Fruit fly (Drosophila melanogaster) whole organism, embryonic: ENCODE measurements around the gene CG13081.

Source experiments
- B-H1 ChIP-seq: fragments of 200-800 bp; sonication (Bioruptor generic); IDR thresholded peaks from 3 replicates; pipeline ENCODE4 v1.3.6; 2022; ENCODE audit warnings: missing biosample characterization, missing genetic modification characterization
- C15 ChIP-seq: fragments of 200-800 bp; sonication (Bioruptor generic); IDR thresholded peaks from 3 replicates; pipeline ENCODE4 v1.3.6; 2022; ENCODE audit warnings: missing biosample characterization, missing genetic modification characterization
- CG11456 ChIP-seq: fragments of 200-800 bp; sonication (Bioruptor generic); IDR thresholded peaks from 3 replicates; pipeline ENCODE4 v1.3.6; 2022; ENCODE audit warnings: missing biosample characterization, missing genetic modification characterization
- CG11695 ChIP-seq: fragments of 200-800 bp; sonication (Bioruptor generic); IDR thresholded peaks from 3 replicates; pipeline ENCODE4 v1.3.6; 2022; ENCODE audit warnings: missing biosample characterization, missing genetic modification characterization
- CG12219 ChIP-seq: fragments of 200-800 bp; sonication (Bioruptor generic); optimal IDR thresholded peaks from 3 replicates; lab custom pipeline; 2018; ENCODE audit warnings: missing biosample characterization, mild to moderate bottlenecking, missing genetic modification characterization
- CG12236 ChIP-seq: fragments of 200-800 bp; sonication (Bioruptor generic); optimal IDR thresholded peaks from 2 replicates; lab custom pipeline; 2016; ENCODE audit warnings: missing biosample characterization, missing genetic modification characterization
- CG12299 ChIP-seq: fragments of 200-800 bp; sonication (Bioruptor generic); optimal IDR thresholded peaks from 2 replicates; lab custom pipeline; 2018; ENCODE audit warnings: missing biosample characterization, mild to moderate bottlenecking, missing genetic modification characterization
- CG12391 ChIP-seq: fragments of 200-800 bp; sonication (Bioruptor generic); optimal IDR thresholded peaks from 3 replicates; lab custom pipeline; 2018; ENCODE audit warnings: missing biosample characterization, mild to moderate bottlenecking, missing genetic modification characterization, moderate library complexity
- CG13296 ChIP-seq: fragments of 200-800 bp; sonication (Bioruptor generic); optimal IDR thresholded peaks from 3 replicates; lab custom pipeline; 2018; ENCODE audit warnings: missing biosample characterization, mild to moderate bottlenecking, missing genetic modification characterization
- CG13624 ChIP-seq: fragments of 200-800 bp; sonication (Bioruptor generic); optimal IDR thresholded peaks from 2 replicates; lab custom pipeline; 2016; ENCODE audit warnings: missing biosample characterization, missing genetic modification characterization
- CG14441 ChIP-seq: fragments of 200-800 bp; sonication (Bioruptor generic); IDR thresholded peaks from 2 replicates; pipeline ENCODE4 v1.3.6; 2022; ENCODE audit warnings: missing biosample characterization, missing genetic modification characterization
- CG14667 ChIP-seq: fragments of 200-800 bp; sonication (Bioruptor generic); IDR thresholded peaks from 2 replicates; pipeline ENCODE4 v1.3.6; 2022; ENCODE audit warnings: missing biosample characterization, missing genetic modification characterization
- CG15073 ChIP-seq: fragments of 200-800 bp; sonication (Bioruptor generic); optimal IDR thresholded peaks from 2 replicates; lab custom pipeline; 2016; ENCODE audit warnings: missing biosample characterization, missing genetic modification characterization
- CG17359 ChIP-seq: fragments of 200-800 bp; sonication (Bioruptor generic); optimal IDR thresholded peaks from 3 replicates; lab custom pipeline; 2018; ENCODE audit warnings: missing biosample characterization, mild to moderate bottlenecking, missing genetic modification characterization, moderate library complexity
- CG17361 ChIP-seq: fragments of 200-800 bp; sonication (Bioruptor generic); IDR thresholded peaks from 3 replicates; pipeline ENCODE4 v1.3.6; 2022; ENCODE audit warnings: missing biosample characterization, missing genetic modification characterization
- CG17802 ChIP-seq: fragments of 200-800 bp; sonication (Bioruptor generic); optimal IDR thresholded peaks from 2 replicates; lab custom pipeline; 2018; ENCODE audit warnings: missing biosample characterization, mild to moderate bottlenecking, missing genetic modification characterization, moderate library complexity
- CG17829 ChIP-seq: fragments of 200-800 bp; optimal IDR thresholded peaks from 2 replicates; lab custom pipeline; 2019; ENCODE audit warnings: missing biosample characterization, mild to moderate bottlenecking, missing genetic modification characterization, moderate library complexity
- CG2120 ChIP-seq: fragments of 200-800 bp; sonication (Bioruptor generic); optimal IDR thresholded peaks from 3 replicates; lab custom pipeline; 2016; ENCODE audit warnings: missing biosample characterization, missing genetic modification characterization
- CG2202 ChIP-seq: fragments of 200-800 bp; sonication (Bioruptor generic); optimal IDR thresholded peaks from 2 replicates; lab custom pipeline; 2018; ENCODE audit warnings: missing biosample characterization, mild to moderate bottlenecking, missing genetic modification characterization
- CG32767 ChIP-seq: fragments of 200-800 bp; sonication (Bioruptor generic); IDR thresholded peaks from 2 replicates; pipeline ENCODE4 v1.3.6; 2022; ENCODE audit warnings: missing biosample characterization, missing genetic modification characterization
- CG3407 ChIP-seq: fragments of 200-800 bp; sonication (Bioruptor generic); optimal IDR thresholded peaks from 2 replicates; lab custom pipeline; 2018; ENCODE audit warnings: missing biosample characterization, mild to moderate bottlenecking, missing genetic modification characterization
- CG3995 ChIP-seq: fragments of 200-800 bp; sonication (Bioruptor generic); optimal IDR thresholded peaks from 3 replicates; lab custom pipeline; 2016; ENCODE audit warnings: missing biosample characterization, missing genetic modification characterization
- CG6765 ChIP-seq: fragments of 200-800 bp; sonication (Bioruptor generic); optimal IDR thresholded peaks from 3 replicates; lab custom pipeline; 2017; ENCODE audit warnings: missing biosample characterization, mild to moderate bottlenecking, missing genetic modification characterization
- CG9609 ChIP-seq: fragments of 200-800 bp; sonication (Bioruptor generic); optimal IDR thresholded peaks from 3 replicates; lab custom pipeline; 2016; ENCODE audit warnings: missing biosample characterization, missing genetic modification characterization
- Doc2 ChIP-seq: fragments of 200-800 bp; sonication (Bioruptor generic); IDR thresholded peaks from 2 replicates; pipeline ENCODE4 v1.3.6; 2022; ENCODE audit warnings: missing biosample characterization, missing genetic modification characterization
- Gsc ChIP-seq: fragments of 200-800 bp; sonication (Bioruptor generic); IDR thresholded peaks from 2 replicates; pipeline ENCODE4 v1.3.6; 2022; ENCODE audit warnings: missing biosample characterization, missing genetic modification characterization
- H2.0 ChIP-seq: fragments of 200-800 bp; sonication (Bioruptor generic); IDR thresholded peaks from 2 replicates; pipeline ENCODE4 v1.3.6; 2022; ENCODE audit warnings: missing biosample characterization, missing genetic modification characterization
- MTF-1 ChIP-seq: fragments of 200-800 bp; sonication (Bioruptor generic); optimal IDR thresholded peaks from 2 replicates; lab custom pipeline; 2018; ENCODE audit warnings: missing biosample characterization, mild to moderate bottlenecking, missing genetic modification characterization, borderline replicate concordance
- Mad ChIP-seq: fragments of 200-800 bp; sonication (Bioruptor generic); optimal IDR thresholded peaks from 2 replicates; lab custom pipeline; 2016; ENCODE audit warnings: missing biosample characterization, missing genetic modification characterization
- Meics ChIP-seq: fragments of 200-800 bp; sonication (Bioruptor generic); optimal IDR thresholded peaks from 2 replicates; lab custom pipeline; 2017; ENCODE audit warnings: missing biosample characterization, mild to moderate bottlenecking, missing genetic modification characterization
- Ravus ChIP-seq: fragments of 200-800 bp; sonication (Bioruptor generic); IDR thresholded peaks from 2 replicates; pipeline ENCODE4 v1.3.6; 2022; ENCODE audit warnings: missing biosample characterization, missing genetic modification characterization
- Scr ChIP-seq: fragments of 200-800 bp; sonication (Bioruptor generic); IDR thresholded peaks from 2 replicates; pipeline ENCODE4 v1.3.6; 2022; ENCODE audit warnings: missing biosample characterization, missing genetic modification characterization; ENCODE audit not compliant: partially characterized antibody
- Side ChIP-seq: fragments of 200-800 bp; sonication (Bioruptor generic); optimal IDR thresholded peaks from 2 replicates; lab custom pipeline; 2016; ENCODE audit warnings: missing biosample characterization, missing genetic modification characterization
- Vsx1 ChIP-seq: fragments of 200-800 bp; sonication (Bioruptor generic); optimal IDR thresholded peaks from 2 replicates; lab custom pipeline; 2017; ENCODE audit warnings: missing biosample characterization, mild to moderate bottlenecking, missing genetic modification characterization, missing genetic modification reagents
- ato ChIP-seq: fragments of 200-800 bp; sonication (Bioruptor generic); IDR thresholded peaks from 2 replicates; pipeline ENCODE4 v1.3.6; 2022; ENCODE audit warnings: missing biosample characterization, missing genetic modification characterization; ENCODE audit not compliant: partially characterized antibody
- az2 ChIP-seq: fragments of 200-800 bp; sonication (Bioruptor generic); optimal IDR thresholded peaks from 3 replicates; lab custom pipeline; 2016; ENCODE audit warnings: missing biosample characterization, missing genetic modification characterization
- bab2 ChIP-seq: fragments of 200-800 bp; sonication (Bioruptor generic); optimal IDR thresholded peaks from 2 replicates; lab custom pipeline; 2016; ENCODE audit warnings: missing biosample characterization, missing genetic modification characterization
- caup ChIP-seq: fragments of 200-800 bp; sonication (Bioruptor generic); optimal IDR thresholded peaks from 3 replicates; lab custom pipeline; 2017; ENCODE audit warnings: missing biosample characterization, mild to moderate bottlenecking, missing genetic modification characterization, moderate library complexity; ENCODE audit not compliant: severe bottlenecking
- dm ChIP-seq: fragments of 200-800 bp; sonication (Bioruptor generic); optimal IDR thresholded peaks from 3 replicates; lab custom pipeline; 2016; ENCODE audit warnings: missing biosample characterization, missing genetic modification characterization
- grau ChIP-seq: fragments of 200-800 bp; optimal IDR thresholded peaks from 3 replicates; lab custom pipeline; 2019; ENCODE audit warnings: missing biosample characterization, mild to moderate bottlenecking, missing genetic modification characterization, moderate library complexity
- kay ChIP-seq: fragments of 200-800 bp; sonication (Bioruptor generic); optimal IDR thresholded peaks from 2 replicates; lab custom pipeline; 2016; ENCODE audit warnings: missing biosample characterization, missing genetic modification characterization
- lbe ChIP-seq: fragments of 200-800 bp; sonication (Bioruptor generic); optimal IDR thresholded peaks from 2 replicates; lab custom pipeline; 2016; ENCODE audit warnings: missing biosample characterization, mild to moderate bottlenecking, missing genetic modification characterization
- lmd ChIP-seq: fragments of 200-800 bp; sonication (Bioruptor generic); IDR thresholded peaks from 2 replicates; pipeline ENCODE4 v1.3.6; 2022; ENCODE audit warnings: missing biosample characterization, missing genetic modification characterization
- nerfin-1 ChIP-seq: fragments of 200-800 bp; sonication (Bioruptor generic); optimal IDR thresholded peaks from 3 replicates; lab custom pipeline; 2019; ENCODE audit warnings: missing biosample characterization, mild to moderate bottlenecking, missing genetic modification characterization, moderate library complexity
- pb ChIP-seq: fragments of 200-800 bp; sonication (Bioruptor generic); optimal IDR thresholded peaks from 3 replicates; lab custom pipeline; 2016; ENCODE audit warnings: missing biosample characterization, missing genetic modification characterization
- seq ChIP-seq: fragments of 200-800 bp; sonication (Bioruptor generic); IDR thresholded peaks from 2 replicates; pipeline ENCODE4 v1.3.6; 2022; ENCODE audit warnings: missing biosample characterization, missing genetic modification characterization
- sob ChIP-seq: fragments of 200-800 bp; sonication (Bioruptor generic); IDR thresholded peaks from 2 replicates; pipeline ENCODE4 v1.3.6; 2022; ENCODE audit warnings: missing biosample characterization, missing genetic modification characterization
- tap ChIP-seq: fragments of 200-800 bp; optimal IDR thresholded peaks from 3 replicates; lab custom pipeline; 2019; ENCODE audit warnings: missing biosample characterization, mild to moderate bottlenecking, missing genetic modification characterization, moderate library complexity
- tgo ChIP-seq: fragments of 200-800 bp; sonication (Bioruptor generic); IDR thresholded peaks from 3 replicates; pipeline ENCODE4 v1.3.6; 2022; ENCODE audit warnings: missing biosample characterization, missing genetic modification characterization
- wor ChIP-seq: fragments of 200-800 bp; sonication (Bioruptor generic); IDR thresholded peaks from 2 replicates; pipeline ENCODE4 v1.3.6; 2022; ENCODE audit warnings: missing biosample characterization, missing genetic modification characterization
- z ChIP-seq: fragments of 200-800 bp; sonication (Bioruptor generic); IDR thresholded peaks from 3 replicates; pipeline ENCODE4 v1.3.6; 2022; ENCODE audit warnings: missing biosample characterization, missing genetic modification characterization
- zen2 ChIP-seq: fragments of 200-800 bp; sonication (Bioruptor generic); IDR thresholded peaks from 3 replicates; pipeline ENCODE4 v1.3.6; 2022; ENCODE audit warnings: missing biosample characterization, missing genetic modification characterization; ENCODE audit not compliant: partially characterized antibody

CG13081 gene

DNA sequence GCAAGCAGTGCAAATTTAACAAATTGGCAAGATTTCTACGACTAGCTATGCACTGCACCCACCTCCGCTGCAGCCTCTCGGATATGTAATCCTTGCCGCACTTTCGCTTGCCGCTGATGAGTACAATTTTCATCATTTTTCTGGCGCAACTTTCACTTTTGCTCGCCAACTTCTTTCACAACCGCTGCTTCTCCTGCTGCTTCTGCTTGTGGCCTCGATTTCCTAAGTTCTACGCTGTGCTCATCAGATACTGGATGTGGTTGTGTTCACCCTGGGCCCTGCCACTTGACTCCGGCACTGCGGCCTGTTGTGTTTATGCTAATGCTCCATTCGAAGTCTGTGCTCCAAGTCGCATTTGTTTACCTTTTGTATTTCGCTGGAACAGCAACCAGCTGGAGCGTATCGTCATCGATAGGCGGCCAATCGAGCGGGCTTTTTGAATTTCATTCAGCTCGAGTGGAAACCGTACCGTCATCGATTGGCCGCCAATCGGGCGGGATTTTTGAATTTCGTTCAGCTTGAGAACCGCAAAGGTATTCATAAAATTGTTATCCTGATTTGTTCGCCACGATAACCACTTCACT, 39.7 kb downstream of the CG13081 start, which contains the start of gene Pmvk (continued):
- TF ChIP-seq Mad (GFP tag; lab: Kevin White, UChicago), result no peak
- no peak for TF ChIP-seq CG3407
- no peak for TF ChIP-seq caup (GFP tag; lab: Kevin White, UChicago)
- no peak for TF ChIP-seq CG12299 (tag; lab: Kevin White, UChicago)
- TF ChIP-seq CG14441, result no peak
- TF ChIP-seq CG13624 (GFP tag; lab: Kevin White, UChicago), result no peak
- no peak for TF ChIP-seq z (GFP tag; lab: Robert Waterston, UW)
- no peak for TF ChIP-seq CG9609 (GFP tag; lab: Kevin White, UChicago)
- TF ChIP-seq CG17361 (GFP tag; lab: Robert Waterston, UW), result no peak
- TF ChIP-seq CG12391, result no peak
- TF ChIP-seq CG17359 (tag; lab: Kevin White, UChicago), result no peak
- TF ChIP-seq sob (GFP tag; lab: Robert Waterston, UW), result no peak
- no peak for TF ChIP-seq CG6765 (GFP tag; lab: Kevin White, UChicago)
- TF ChIP-seq bab2 (GFP tag; lab: Kevin White, UChicago), result no peak
- TF ChIP-seq MTF-1 (GFP tag; lab: Kevin White, UChicago), result no peak
- no peak for TF ChIP-seq Doc2
- TF ChIP-seq C15, result no peak
- no peak for TF ChIP-seq Meics (GFP tag; lab: Kevin White, UChicago)
- TF ChIP-seq grau (tag; lab: Kevin White, UChicago), result no peak
- TF ChIP-seq CG32767 (GFP tag; lab: Robert Waterston, UW), result no peak
- TF ChIP-seq ato (GFP tag; lab: Robert Waterston, UW), result peak; percentile 98
- TF ChIP-seq CG17829 (tag; lab: Kevin White, UChicago), result peak; percentile 39
- no peak for TF ChIP-seq Side (GFP tag; lab: Kevin White, UChicago)
- no peak for TF ChIP-seq az2 (GFP tag; lab: Kevin White, UChicago)
- TF ChIP-seq H2.0, result no peak
- TF ChIP-seq CG17802, result no peak
- no peak for TF ChIP-seq lbe (GFP tag; lab: Kevin White, UChicago)
- TF ChIP-seq zen2 (GFP tag; lab: Robert Waterston, UW), result peak; percentile 95
- TF ChIP-seq tgo, result no peak
- no peak for TF ChIP-seq tap
- no peak for TF ChIP-seq CG2120 (GFP tag; lab: Kevin White, UChicago)
- no peak for TF ChIP-seq Vsx1 (GFP tag; lab: Kevin White, UChicago)
- no peak for TF ChIP-seq Gsc
- no peak for TF ChIP-seq kay (GFP tag; lab: Kevin White, UChicago)
- TF ChIP-seq Scr (GFP tag; lab: Robert Waterston, UW), result peak; percentile 79
- TF ChIP-seq Ravus (GFP tag; lab: Robert Waterston, UW), result no peak
- no peak for TF ChIP-seq CG3995 (GFP tag; lab: Kevin White, UChicago)
- TF ChIP-seq seq (GFP tag; lab: Robert Waterston, UW), result no peak
- TF ChIP-seq CG2202, result no peak
- TF ChIP-seq CG11456, result no peak
- no peak for TF ChIP-seq nerfin-1 (tag; lab: Kevin White, UChicago)
- TF ChIP-seq wor (GFP tag; lab: Robert Waterston, UW), result no peak
- TF ChIP-seq CG12219, result no peak
- no peak for TF ChIP-seq dm
- no peak for TF ChIP-seq CG15073 (GFP tag; lab: Kevin White, UChicago)
- no peak for TF ChIP-seq CG14667 (GFP tag; lab: Robert Waterston, UW)
- TF ChIP-seq CG13296 (GFP tag; lab: Kevin White, UChicago), result no peak
- TF ChIP-seq CG11695 (GFP tag; lab: Robert Waterston, UW), result no peak
- no peak for TF ChIP-seq CG12236 (GFP tag; lab: Kevin White, UChicago)
- no peak for TF ChIP-seq B-H1 (GFP tag; lab: Robert Waterston, UW)
- no peak for TF ChIP-seq pb (GFP tag; lab: Kevin White, UChicago)
- TF ChIP-seq lmd (GFP tag; lab: Robert Waterston, UW), result no peak
